Worm (Caenorhabditis elegans) whole organism, young adult: Measurements from ENCODE around the gene ZK688.1.

Source experiments
- B0035.1 ChIP-seq: sonication (generic microtip); optimal IDR thresholded peaks from 2 replicates; lab custom pipeline; 2016; ENCODE audit warnings: missing genetic modification characterization, mild to moderate bottlenecking, missing compliant biosample characterization, missing genotype, missing genetic modification reagents
- F33H1.4 ChIP-seq: fragments of 200-800 bp; sonication (Bioruptor generic); IDR thresholded peaks from 2 replicates; pipeline ENCODE4 v1.3.6; 2022; ENCODE audit warnings: missing genetic modification reagents, missing genetic modification characterization, missing compliant biosample characterization
- F49E8.2 ChIP-seq: sonication (generic microtip); optimal IDR thresholded peaks from 3 replicates; lab custom pipeline; 2017; ENCODE audit warnings: missing genetic modification characterization, mild to moderate bottlenecking, missing compliant biosample characterization, antibody characterized with exemption, moderate library complexity; ENCODE audit not compliant: insufficient read depth
- F52B5.7 ChIP-seq: sonication (generic microtip); optimal IDR thresholded peaks from 2 replicates; lab custom pipeline; 2016; ENCODE audit warnings: mild to moderate bottlenecking, missing genetic modification characterization, missing compliant biosample characterization
- akir-1 ChIP-seq: fragments of 200-800 bp; sonication (Bioruptor generic); optimal IDR thresholded peaks from 2 replicates; lab custom pipeline; 2018; ENCODE audit warnings: mild to moderate bottlenecking, missing genetic modification characterization, moderate library complexity, missing compliant biosample characterization
- aptf-3 ChIP-seq: fragments of 200-800 bp; sonication (Bioruptor generic); IDR thresholded peaks from 2 replicates; pipeline ENCODE4 v1.3.6; 2022; ENCODE audit warnings: missing genetic modification characterization, missing compliant biosample characterization
- atf-7 ChIP-seq: sonication (generic microtip); optimal IDR thresholded peaks from 2 replicates; lab custom pipeline; 2017; ENCODE audit warnings: mild to moderate bottlenecking, missing genetic modification characterization, missing compliant biosample characterization
- attf-5 ChIP-seq: fragments of 200-800 bp; sonication (Bioruptor generic); optimal IDR thresholded peaks from 2 replicates; lab custom pipeline; 2018; ENCODE audit warnings: mild to moderate bottlenecking, missing genetic modification characterization, missing compliant biosample characterization
- ccch-3 ChIP-seq: fragments of 200-800 bp; sonication (Bioruptor generic); optimal IDR thresholded peaks from 2 replicates; lab custom pipeline; 2018; ENCODE audit warnings: mild to moderate bottlenecking, missing genetic modification characterization, missing compliant biosample characterization
- cebp-1 ChIP-seq, 2 experiments: fragments of 200-800 bp in 1 of 2; sonication (Bioruptor generic) in 1 of 2; sonication (generic microtip) in 1 of 2; IDR thresholded peaks in 1 of 2; optimal IDR thresholded peaks in 1 of 2; 2 replicates each; pipeline versions ENCODE4 v1.3.6 to Lab custom; 2017 to 2022; ENCODE audit warnings: missing compliant biosample characterization in 2 of 2, missing genetic modification characterization in 2 of 2, mild to moderate bottlenecking in 1 of 2, missing genetic modification reagents in 1 of 2, moderate library complexity in 1 of 2
- cebp-2 ChIP-seq: fragments of 200-800 bp; sonication (Bioruptor generic); IDR thresholded peaks from 2 replicates; pipeline ENCODE4 v1.3.6; 2022; ENCODE audit warnings: missing genetic modification characterization, missing compliant biosample characterization
- ceh-27 ChIP-seq: fragments of 200-800 bp; sonication (Bioruptor generic); optimal IDR thresholded peaks from 2 replicates; lab custom pipeline; 2018; ENCODE audit warnings: mild to moderate bottlenecking, missing genetic modification characterization, moderate library complexity, missing compliant biosample characterization
- ceh-58 ChIP-seq: fragments of 200-800 bp; sonication (Bioruptor generic); IDR thresholded peaks from 2 replicates; pipeline ENCODE4 v1.3.6; 2022; ENCODE audit warnings: missing genetic modification characterization, missing compliant biosample characterization
- ceh-91 ChIP-seq: fragments of 200-800 bp; sonication (Bioruptor generic); IDR thresholded peaks from 2 replicates; pipeline ENCODE4 v1.3.6; 2022; ENCODE audit warnings: missing genetic modification reagents, missing genetic modification characterization, missing compliant biosample characterization
- dox-1 ChIP-seq: fragments of 200-800 bp; sonication (Bioruptor generic); IDR thresholded peaks from 2 replicates; pipeline ENCODE4 v1.3.6; 2022; ENCODE audit warnings: missing genetic modification reagents, missing genetic modification characterization, missing compliant biosample characterization
- dpl-1 ChIP-seq: fragments of 150-350 bp; optimal IDR thresholded peaks from 2 replicates; lab custom pipeline; 2014; ENCODE audit warnings: missing biosample characterization, missing genetic modification reagents, missing genetic modification characterization
- ekl-4 ChIP-seq: fragments of 200-800 bp; sonication (Bioruptor generic); IDR thresholded peaks from 2 replicates; pipeline ENCODE4 v1.3.6; 2022; ENCODE audit warnings: missing genetic modification reagents, missing genetic modification characterization, missing compliant biosample characterization
- fkh-3 ChIP-seq: sonication (generic microtip); optimal IDR thresholded peaks from 2 replicates; lab custom pipeline; 2016; ENCODE audit warnings: mild to moderate bottlenecking, missing genetic modification characterization, missing compliant biosample characterization
- gei-17 ChIP-seq: fragments of 200-800 bp; sonication (Bioruptor generic); optimal IDR thresholded peaks from 2 replicates; lab custom pipeline; 2018; ENCODE audit warnings: mild to moderate bottlenecking, missing genetic modification characterization, missing compliant biosample characterization
- hmg-1.2 ChIP-seq: fragments of 200-800 bp; sonication (Bioruptor generic); IDR thresholded peaks from 2 replicates; pipeline ENCODE4 v1.3.6; 2022; ENCODE audit warnings: missing genetic modification reagents, missing genetic modification characterization, missing compliant biosample characterization
- hrde-1 ChIP-seq: sonication (generic microtip); optimal IDR thresholded peaks from 2 replicates; lab custom pipeline; 2016; ENCODE audit warnings: missing genetic modification characterization, mild to moderate bottlenecking, missing compliant biosample characterization, moderate library complexity, missing genotype, missing genetic modification reagents, borderline replicate concordance
- hsf-1 ChIP-seq: fragments of 200-800 bp; sonication (Bioruptor generic); IDR thresholded peaks from 2 replicates; pipeline ENCODE4 v1.3.6; 2022; ENCODE audit warnings: missing genetic modification reagents, missing genetic modification characterization, missing compliant biosample characterization
- let-607 ChIP-seq, 2 experiments: fragments of 200-800 bp in 1 of 2; sonication (Bioruptor generic) in 1 of 2; sonication (generic microtip) in 1 of 2; optimal IDR thresholded peaks; 2 replicates each; lab custom pipeline; 2016 to 2018; ENCODE audit warnings: mild to moderate bottlenecking in 2 of 2, missing compliant biosample characterization in 2 of 2, missing genetic modification characterization in 2 of 2, moderate library complexity in 2 of 2, missing genotype in 1 of 2
- lin-26 ChIP-seq: fragments of 200-800 bp; sonication (Bioruptor generic); IDR thresholded peaks from 2 replicates; pipeline ENCODE4 v1.3.6; 2022; ENCODE audit warnings: missing genetic modification reagents, missing genetic modification characterization, missing compliant biosample characterization
- lir-1 ChIP-seq: fragments of 200-800 bp; sonication (Bioruptor generic); conservative IDR thresholded peaks from 2 replicates; pipeline ENCODE4 v1.3.6; 2022; ENCODE audit warnings: missing genetic modification reagents, missing genetic modification characterization, missing compliant biosample characterization
- lsl-1 ChIP-seq: fragments of 200-800 bp; sonication (Bioruptor generic); optimal IDR thresholded peaks from 2 replicates; lab custom pipeline; 2018; ENCODE audit warnings: mild to moderate bottlenecking, missing genetic modification characterization, moderate library complexity, missing compliant biosample characterization
- madf-6 ChIP-seq: fragments of 200-800 bp; sonication (Bioruptor generic); IDR thresholded peaks from 2 replicates; pipeline ENCODE4 v1.3.6; 2022; ENCODE audit warnings: missing genetic modification reagents, missing genetic modification characterization, missing compliant biosample characterization
- pbrm-1 ChIP-seq: fragments of 200-800 bp; sonication (Bioruptor generic); IDR thresholded peaks from 2 replicates; pipeline ENCODE4 v1.3.6; 2022; ENCODE audit warnings: missing genetic modification reagents, missing genetic modification characterization, missing compliant biosample characterization
- zim-3 ChIP-seq: sonication (generic microtip); optimal IDR thresholded peaks from 2 replicates; lab custom pipeline; 2017; ENCODE audit warnings: mild to moderate bottlenecking, missing genetic modification characterization, moderate library complexity, missing compliant biosample characterization
- ztf-18 ChIP-seq: sonication (generic microtip); optimal IDR thresholded peaks from 2 replicates; lab custom pipeline; 2016; ENCODE audit warnings: missing genotype, mild to moderate bottlenecking, missing genetic modification characterization, missing compliant biosample characterization
- ztf-28 ChIP-seq: fragments of 200-800 bp; sonication (Bioruptor generic); IDR thresholded peaks from 2 replicates; pipeline ENCODE4 v1.3.6; 2022; ENCODE audit warnings: missing genetic modification reagents, missing genetic modification characterization, missing compliant biosample characterization
- ztf-6 ChIP-seq: fragments of 200-800 bp; sonication (Bioruptor generic); IDR thresholded peaks from 2 replicates; pipeline ENCODE4 v1.3.6; 2022; ENCODE audit warnings: missing genetic modification reagents, missing genetic modification characterization, missing compliant biosample characterization

Gene ZK688.1

DNA sequence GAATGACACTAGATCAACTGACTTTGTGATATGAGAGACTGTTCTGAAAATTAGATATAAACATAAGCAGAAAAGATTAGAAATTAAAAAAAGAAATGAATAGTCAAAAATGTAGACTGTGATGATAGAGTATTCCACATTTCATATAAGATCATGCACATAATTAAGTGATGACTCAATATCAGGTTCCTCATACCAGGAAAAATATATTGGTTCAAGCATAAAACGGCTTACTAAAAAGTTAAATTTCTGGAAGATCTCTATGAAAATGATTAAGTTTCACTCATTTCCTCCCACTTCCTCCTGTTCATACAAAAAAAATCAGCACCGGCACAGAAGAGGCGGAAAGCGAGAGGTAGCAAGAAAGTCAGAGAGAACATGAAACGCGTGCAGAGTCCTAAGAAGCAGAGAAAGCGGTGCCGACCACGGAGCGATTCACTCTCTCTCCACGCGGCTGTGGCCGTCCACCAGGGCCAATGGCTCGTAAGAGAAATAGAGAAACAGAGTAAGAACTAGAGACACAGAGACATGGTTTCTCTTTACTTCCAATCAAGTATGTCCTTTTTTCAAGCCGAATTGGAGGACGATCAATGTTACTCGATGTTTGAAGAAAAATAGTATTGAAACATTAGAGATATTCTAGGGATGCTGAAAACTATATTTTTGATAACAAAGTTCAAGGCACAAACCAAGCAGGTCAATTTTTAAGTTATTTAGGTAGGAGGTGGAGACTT, 17.6 kb upstream of the ZK688.1 start, which contains the start of the genes ZK688.5 and fahd-1 (continued):
- no peak for TF ChIP-seq fkh-3 (tag; lab: Kevin White, UChicago)
- TF ChIP-seq ztf-18 (tag; lab: Kevin White, UChicago): no peak
- TF ChIP-seq ccch-3 (GFP tag; lab: Kevin White, UChicago): no peak
- TF ChIP-seq hsf-1 (GFP tag; lab: Robert Waterston, UW): no peak
- TF ChIP-seq hrde-1 (tag; lab: Kevin White, UChicago): no peak
- TF ChIP-seq, all 124 proteins: peak for 29

ce11 chrIII:7892333-7892732, 17.0 kb upstream of the ZK688.1 start:
- TF ChIP-seq gei-17 (GFP tag; lab: Kevin White, UChicago) (no peak), ceh-58 (GFP tag; lab: Robert Waterston, UW) (no peak), cebp-1 (GFP tag; IDR thresholded peaks at IDR 0.05; lab: Robert Waterston, UW) (no peak), cebp-1 (tag; optimal IDR thresholded peaks at IDR 0.05; lab: Kevin White, UChicago) (no peak), lsl-1 (no peak), aptf-3 (GFP tag; lab: Robert Waterston, UW) (no peak), cebp-2 (GFP tag; lab: Robert Waterston, UW) (no peak), pbrm-1 (GFP tag; lab: Robert Waterston, UW) (no peak), lin-26 (GFP tag; lab: Robert Waterston, UW) (no peak), ceh-27 (GFP tag; lab: Kevin White, UChicago) (no peak), akir-1 (GFP tag; lab: Kevin White, UChicago) (no peak)

DNA sequence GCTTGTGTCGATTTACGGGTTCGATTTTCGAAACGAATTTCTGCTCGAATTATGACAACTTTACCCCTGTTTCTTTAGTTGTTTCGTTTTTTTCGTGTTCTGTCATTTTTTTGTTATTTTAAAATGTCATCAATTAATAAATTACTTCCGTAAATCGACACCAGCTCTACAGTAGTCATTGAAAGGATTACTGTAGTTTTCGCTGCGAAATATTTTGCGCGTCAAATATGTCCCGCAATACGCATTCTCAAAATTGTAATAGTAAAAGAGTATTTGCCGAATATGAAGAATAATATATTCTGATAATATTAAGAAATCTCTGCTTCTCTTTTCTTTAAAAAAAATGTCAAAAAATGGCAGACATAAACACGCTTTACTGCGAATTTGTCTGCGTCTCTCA, 16.1 kb upstream of the ZK688.1 start:
- TF ChIP-seq ceh-91 (GFP tag; lab: Robert Waterston, UW): peak; percentile 55; the same call in 1 of the 2 replicates
- TF ChIP-seq zim-3 (tag; lab: Kevin White, UChicago): no peak
- TF ChIP-seq F33H1.4: 0 out of 2 replicates have a peak, but pooled peaks have one; percentile 14
- TF ChIP-seq lsl-1: peak; percentile 85
- TF ChIP-seq atf-7 (tag; lab: Kevin White, UChicago): no peak
- peak; percentile 43; the same call in 1 of the 2 replicates for TF ChIP-seq hmg-1.2 (GFP tag; lab: Robert Waterston, UW)

- TF ChIP-seq dox-1: no peak
- no peak for TF ChIP-seq ceh-91 (GFP tag; lab: Robert Waterston, UW)
- no peak for TF ChIP-seq let-607 (tag; optimal IDR thresholded peaks at IDR 0.05; lab: Kevin White, UChicago)
- TF ChIP-seq F49E8.2 (tag; lab: Kevin White, UChicago): no peak
- TF ChIP-seq dpl-1 (GFP tag; lab: Kevin White, UChicago): no peak
- no peak for TF ChIP-seq madf-6 (GFP tag; lab: Robert Waterston, UW)
- TF ChIP-seq B0035.1: no peak
- no peak for TF ChIP-seq hsf-1 (GFP tag; lab: Robert Waterston, UW)
- no peak for TF ChIP-seq ekl-4 (GFP tag; lab: Robert Waterston, UW)
- no peak for TF ChIP-seq lir-1 (GFP tag; lab: Robert Waterston, UW)
- no peak for TF ChIP-seq attf-5 (GFP tag; lab: Kevin White, UChicago)
- no peak for TF ChIP-seq F52B5.7 (tag; lab: Kevin White, UChicago)
- TF ChIP-seq aptf-3 (GFP tag; lab: Robert Waterston, UW): no peak
- TF ChIP-seq ztf-6 (GFP tag; lab: Robert Waterston, UW): no peak
- no peak for TF ChIP-seq ztf-28 (GFP tag; lab: Robert Waterston, UW)
- no peak for TF ChIP-seq ceh-27 (GFP tag; lab: Kevin White, UChicago)
Measured at ce11 chrIII:7894724-7895123, 14.6 kb upstream of the ZK688.1 start, which contains the start of gene ZK688.4. TSS of gene ZK688.4 (plus strand) at chrIII:7895024.
